Worm (Caenorhabditis elegans) whole organism, early embryonic: Measurements from ENCODE around the gene otub-3.
"Not testable (repeated sequence)": the region's sequence is repeated elsewhere in the genome, so short reads cannot be mapped to it uniquely, and the experiment has no call there.

Source experiments
- B0310.2 ChIP-seq: sonication (generic microtip); optimal IDR thresholded peaks from 2 replicates; lab custom pipeline; 2016; ENCODE audit warnings: mild to moderate bottlenecking, missing genetic modification characterization, missing compliant biosample characterization
- F13C5.2 ChIP-seq: sonication (generic microtip); optimal IDR thresholded peaks from 2 replicates; lab custom pipeline; 2017; ENCODE audit warnings: mild to moderate bottlenecking, missing genetic modification characterization, inconsistent platforms, missing compliant biosample characterization
- aly-1 ChIP-seq: sonication (generic microtip); optimal IDR thresholded peaks from 2 replicates; lab custom pipeline; 2016; ENCODE audit warnings: missing genetic modification characterization, missing compliant biosample characterization
- ama-1 ChIP-seq: fragments of 150-350 bp; optimal IDR thresholded peaks from 2 replicates; lab custom pipeline; 2014
- ceh-13 ChIP-seq: fragments of 200-800 bp; sonication (Bioruptor generic); optimal IDR thresholded peaks from 2 replicates; lab custom pipeline; 2018; ENCODE audit warnings: mild to moderate bottlenecking, missing genetic modification characterization, missing compliant biosample characterization
- ceh-36 ChIP-seq: sonication (generic microtip); optimal IDR thresholded peaks from 2 replicates; lab custom pipeline; 2016; ENCODE audit warnings: missing genetic modification characterization, inconsistent platforms, missing compliant biosample characterization
- ets-7 ChIP-seq: sonication (generic microtip); optimal IDR thresholded peaks from 2 replicates; lab custom pipeline; 2016; ENCODE audit warnings: missing genotype, missing genetic modification characterization, missing compliant biosample characterization
- flt-1 ChIP-seq: fragments of 200-800 bp; sonication (Bioruptor generic); IDR thresholded peaks from 2 replicates; pipeline ENCODE4 v1.3.6; 2022; ENCODE audit warnings: missing genetic modification characterization, missing compliant biosample characterization
- hmbx-1 ChIP-seq: sonication (generic microtip); optimal IDR thresholded peaks from 2 replicates; lab custom pipeline; 2016; ENCODE audit warnings: mild to moderate bottlenecking, missing genetic modification characterization, missing compliant biosample characterization
- hmg-4 ChIP-seq: fragments of 200-800 bp; sonication (Bioruptor generic); optimal IDR thresholded peaks from 2 replicates; lab custom pipeline; 2018; ENCODE audit warnings: mild to moderate bottlenecking, missing genetic modification characterization, missing compliant biosample characterization
- hnd-1 ChIP-seq: sonication (generic microtip); optimal IDR thresholded peaks from 2 replicates; lab custom pipeline; 2016; ENCODE audit warnings: missing genetic modification characterization, missing compliant biosample characterization
- pes-1 ChIP-seq: fragments of 200-800 bp; sonication (Bioruptor generic); IDR thresholded peaks from 2 replicates; pipeline ENCODE4 v1.3.6; 2022; ENCODE audit warnings: missing genetic modification reagents, missing genetic modification characterization, missing compliant biosample characterization
- scrt-1 ChIP-seq: fragments of 200-800 bp; sonication (Bioruptor generic); IDR thresholded peaks from 2 replicates; pipeline ENCODE4 v1.3.6; 2022; ENCODE audit warnings: missing genetic modification characterization, missing compliant biosample characterization
- sea-1 ChIP-seq: fragments of 200-800 bp; sonication (Bioruptor generic); conservative IDR thresholded peaks from 2 replicates; pipeline ENCODE4 v1.3.6; 2022; ENCODE audit warnings: missing genetic modification characterization, missing compliant biosample characterization
- tbx-11 ChIP-seq: fragments of 200-800 bp; sonication (Bioruptor generic); IDR thresholded peaks from 2 replicates; pipeline ENCODE4 v1.3.6; 2022; ENCODE audit warnings: missing genetic modification characterization, missing compliant biosample characterization
- tbx-37 ChIP-seq: fragments of 200-800 bp; sonication (Bioruptor generic); conservative IDR thresholded peaks from 2 replicates; pipeline ENCODE4 v1.3.6; 2022; ENCODE audit warnings: missing genetic modification reagents, missing genetic modification characterization, missing compliant biosample characterization
- tra-4 ChIP-seq: sonication (generic microtip); optimal IDR thresholded peaks from 2 replicates; lab custom pipeline; 2017; ENCODE audit warnings: missing genetic modification characterization, missing compliant biosample characterization

The otub-3 gene

DNA sequence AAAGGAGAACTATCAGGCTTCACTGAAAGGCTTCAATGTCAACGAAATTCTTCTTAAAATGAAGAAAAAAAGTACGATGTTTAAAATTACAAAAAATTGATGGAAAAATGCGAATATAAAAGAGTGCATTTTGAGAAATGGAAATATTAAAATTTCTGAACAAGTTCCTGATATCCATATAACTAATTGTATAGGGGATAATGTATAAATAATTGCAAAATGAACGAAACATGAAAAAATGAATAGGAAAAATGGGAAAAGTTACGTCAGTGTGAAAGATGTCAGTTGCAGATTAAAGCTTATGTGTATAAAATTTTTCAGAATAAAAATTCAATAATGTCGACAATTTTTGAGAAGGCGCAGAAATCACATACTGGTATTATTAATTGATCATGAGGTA, 19.9 kb upstream of the otub-3 start:
- TF ChIP-seq B0310.2 (tag; lab: Kevin White, UChicago), result no peak
- no peak for TF ChIP-seq aly-1 (tag; lab: Kevin White, UChicago)
- no peak for TF ChIP-seq ets-7 (tag; lab: Kevin White, UChicago)
- TF ChIP-seq flt-1 (GFP tag; lab: Robert Waterston, UW), result no peak
- TF ChIP-seq sea-1 (GFP tag; lab: Robert Waterston, UW), result no peak
- no peak for TF ChIP-seq ceh-36 (tag; lab: Kevin White, UChicago)
- TF ChIP-seq hmbx-1 (tag; lab: Kevin White, UChicago), result no peak
- no peak for TF ChIP-seq ama-1

DNA sequence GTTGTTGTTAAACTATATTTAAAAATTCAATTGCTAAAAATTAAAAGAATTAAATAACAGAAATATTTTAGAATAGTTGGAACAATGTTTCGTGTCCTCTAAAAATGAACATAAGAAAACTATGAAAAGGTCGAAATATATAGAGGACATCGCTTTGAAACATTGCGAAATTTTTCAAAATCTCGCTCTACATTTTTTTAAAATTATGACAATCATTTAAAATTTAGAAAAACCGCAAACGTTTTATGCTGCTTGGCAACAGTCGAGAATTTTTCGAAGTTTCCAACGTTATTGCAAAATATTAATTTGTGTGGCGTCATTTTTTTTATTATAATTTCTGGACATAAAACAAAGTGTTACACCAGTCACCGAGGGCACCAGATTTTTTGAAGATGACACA, 12.9 kb upstream of the otub-3 start, which contains the start of the genes parg-2 and ipla-5:
Gene parg-2, minus strand, starts transcription at position 101 of the 400 bp plus-strand sequence.
Gene ipla-5, plus strand, starts transcription at position 216 of the 400 bp plus-strand sequence.
- not testable (repeated sequence) for TF ChIP-seq pes-1 (GFP tag; lab: Robert Waterston, UW); hnd-1; hmg-4 (GFP tag; lab: Kevin White, UChicago)

DNA sequence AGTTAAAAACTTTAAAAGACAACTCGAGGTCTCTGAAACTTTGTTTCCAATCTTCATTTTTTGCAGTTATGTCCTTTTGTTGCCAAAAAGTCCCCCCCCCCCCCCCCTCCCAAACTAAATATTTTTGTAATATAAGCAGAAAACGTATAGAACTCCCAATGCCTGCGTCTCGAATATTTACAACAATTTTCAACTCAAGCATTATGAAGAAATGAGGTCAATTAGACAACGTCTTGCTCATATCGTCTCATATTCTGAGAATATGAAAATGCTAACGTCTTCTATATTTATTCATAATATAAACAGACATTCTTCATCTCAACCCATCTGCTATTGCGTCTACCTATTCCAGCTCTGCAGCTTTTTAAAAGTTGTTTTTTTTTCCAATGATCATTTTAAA, 9.8 kb upstream of the otub-3 start, which contains the start of gene H23L24.1:
Gene H23L24.1, plus strand, starts transcription at position 301 of the 400 bp plus-strand sequence.
- TF ChIP-seq hnd-1 (no peak), aly-1 (tag; lab: Kevin White, UChicago) (no peak), hmg-4 (GFP tag; lab: Kevin White, UChicago) (no peak), pes-1 (GFP tag; lab: Robert Waterston, UW) (no peak), F13C5.2 (tag; lab: Kevin White, UChicago) (no peak), ama-1 (no peak), scrt-1 (GFP tag; lab: Robert Waterston, UW) (no peak), hmbx-1 (tag; lab: Kevin White, UChicago) (no peak), B0310.2 (tag; lab: Kevin White, UChicago) (no peak), ceh-13 (GFP tag; lab: Kevin White, UChicago) (no peak), tbx-37 (GFP tag; lab: Robert Waterston, UW) (no peak), flt-1 (GFP tag; lab: Robert Waterston, UW) (no peak), sea-1 (GFP tag; lab: Robert Waterston, UW) (no peak), tbx-11 (GFP tag; lab: Robert Waterston, UW) (no peak)

DNA sequence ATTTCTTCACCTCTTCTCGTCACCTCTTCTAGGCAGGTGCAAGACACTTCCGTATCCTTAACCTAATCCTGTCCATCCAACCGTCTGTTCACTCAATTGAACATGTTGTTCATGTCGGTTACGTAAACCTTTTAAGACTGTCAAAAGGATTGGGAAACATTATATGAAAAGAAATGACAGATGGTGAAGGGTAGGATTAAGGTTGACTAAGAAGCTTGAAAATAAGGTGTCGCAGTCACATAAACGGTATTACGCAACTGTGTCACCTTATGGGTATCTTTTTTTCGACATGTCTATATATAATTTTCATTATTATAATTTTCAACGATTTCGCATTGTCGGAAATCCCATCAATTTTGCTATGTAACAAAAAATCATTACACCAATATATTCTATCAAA, 5.2 kb upstream of the otub-3 start:
- TF ChIP-seq flt-1 (GFP tag; lab: Robert Waterston, UW) (no peak), ceh-36 (tag; lab: Kevin White, UChicago) (no peak), ama-1 (no peak), pes-1 (GFP tag; lab: Robert Waterston, UW) (no peak), F13C5.2 (tag; lab: Kevin White, UChicago) (no peak), B0310.2 (tag; lab: Kevin White, UChicago) (no peak), ceh-13 (GFP tag; lab: Kevin White, UChicago) (no peak), tbx-37 (GFP tag; lab: Robert Waterston, UW) (no peak), hmg-4 (GFP tag; lab: Kevin White, UChicago) (no peak), hnd-1 (no peak), tra-4 (tag; lab: Kevin White, UChicago) (no peak), aly-1 (tag; lab: Kevin White, UChicago) (no peak), sea-1 (GFP tag; lab: Robert Waterston, UW) (no peak), ets-7 (tag; lab: Kevin White, UChicago) (no peak), hmbx-1 (tag; lab: Kevin White, UChicago) (no peak), scrt-1 (GFP tag; lab: Robert Waterston, UW) (no peak), tbx-11 (GFP tag; lab: Robert Waterston, UW) (no peak)

DNA sequence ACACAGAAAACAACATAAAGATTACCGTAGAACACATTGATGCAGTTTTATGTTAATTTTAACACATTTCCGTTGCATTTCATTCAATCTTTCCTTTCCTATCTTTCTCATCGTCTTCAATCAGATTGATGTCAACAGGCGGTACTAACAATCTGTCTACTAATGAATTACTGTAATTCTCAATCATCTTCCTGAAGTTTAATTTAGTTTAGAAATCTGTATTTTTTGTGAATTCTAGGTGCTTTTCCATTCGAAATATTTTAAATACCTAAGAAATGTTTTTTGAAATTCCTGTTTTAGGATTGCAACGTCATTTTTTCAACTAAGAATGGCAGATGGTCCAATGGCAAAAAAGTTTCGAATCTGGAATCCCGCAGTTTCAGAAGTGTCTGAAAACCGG, 4.3 kb upstream of the otub-3 start, which contains the start of gene F21D5.9:
Gene F21D5.9, plus strand, starts transcription at position 301 of the 400 bp plus-strand sequence.
- TF ChIP-seq F13C5.2 (tag; lab: Kevin White, UChicago) (no peak), ets-7 (tag; lab: Kevin White, UChicago) (no peak), ceh-13 (GFP tag; lab: Kevin White, UChicago) (no peak), flt-1 (GFP tag; lab: Robert Waterston, UW) (no peak), B0310.2 (tag; lab: Kevin White, UChicago) (no peak), tra-4 (tag; lab: Kevin White, UChicago) (no peak), tbx-37 (GFP tag; lab: Robert Waterston, UW) (no peak), ceh-36 (tag; lab: Kevin White, UChicago) (no peak), scrt-1 (GFP tag; lab: Robert Waterston, UW) (no peak), hnd-1 (no peak), ama-1 (no peak), hmbx-1 (tag; lab: Kevin White, UChicago) (no peak), aly-1 (tag; lab: Kevin White, UChicago) (no peak), hmg-4 (GFP tag; lab: Kevin White, UChicago) (no peak), pes-1 (GFP tag; lab: Robert Waterston, UW) (no peak)

DNA sequence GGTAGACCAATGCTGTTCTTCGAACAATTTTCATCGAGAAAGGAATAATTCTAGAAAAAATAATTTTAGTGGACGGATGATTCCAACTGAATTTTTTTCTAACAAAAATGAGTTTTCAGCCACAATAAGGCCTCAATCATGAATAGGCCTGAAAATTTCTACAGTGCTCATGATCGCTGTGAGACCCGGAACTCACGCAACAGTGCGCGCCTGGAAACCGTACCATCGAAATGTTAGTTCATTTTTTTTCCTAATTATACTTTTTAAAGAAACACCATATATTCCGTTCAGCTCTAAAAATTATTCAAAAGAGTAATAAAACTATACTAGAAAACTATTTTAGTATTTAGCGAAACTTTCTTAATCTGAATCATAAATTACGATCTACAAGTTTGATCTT, 3.1 kb upstream of the otub-3 start:
- TF ChIP-seq hmbx-1 (tag; lab: Kevin White, UChicago) (no peak), ceh-36 (tag; lab: Kevin White, UChicago) (no peak)

DNA sequence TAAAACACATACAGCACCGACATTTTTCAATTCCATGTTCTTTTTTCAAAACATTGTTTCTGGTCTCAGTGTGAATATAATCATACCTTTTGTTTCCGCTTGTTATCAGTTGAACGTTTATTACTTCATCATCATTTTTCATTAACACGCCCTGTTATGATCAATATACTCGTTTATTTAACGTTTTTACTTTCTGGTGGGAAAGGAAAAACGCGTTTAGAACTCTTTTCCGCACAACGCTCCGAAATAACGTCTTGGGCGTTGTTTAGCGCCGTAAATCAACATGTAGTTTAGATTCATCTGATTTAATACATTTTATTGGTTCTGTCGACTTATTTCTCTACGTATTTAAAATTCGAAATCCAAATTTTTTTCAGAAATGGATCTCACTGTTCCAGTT, 2.6 kb upstream of the otub-3 start, which contains the start of gene pgm-3:
Gene pgm-3, plus strand, starts transcription at position 378 of the 400 bp plus-strand sequence.
- TF ChIP-seq scrt-1 (GFP tag; lab: Robert Waterston, UW), result no peak
- no peak for TF ChIP-seq tbx-37 (GFP tag; lab: Robert Waterston, UW)
- no peak for TF ChIP-seq tbx-11 (GFP tag; lab: Robert Waterston, UW)
- TF ChIP-seq ceh-36 (tag; lab: Kevin White, UChicago), result no peak
- no peak for TF ChIP-seq ama-1
- TF ChIP-seq ceh-13 (GFP tag; lab: Kevin White, UChicago), result no peak
- TF ChIP-seq pes-1 (GFP tag; lab: Robert Waterston, UW), result no peak
- no peak for TF ChIP-seq sea-1 (GFP tag; lab: Robert Waterston, UW)
- no peak for TF ChIP-seq tra-4 (tag; lab: Kevin White, UChicago)
- no peak for TF ChIP-seq F13C5.2 (tag; lab: Kevin White, UChicago)
- TF ChIP-seq B0310.2 (tag; lab: Kevin White, UChicago), result no peak
- no peak for TF ChIP-seq aly-1 (tag; lab: Kevin White, UChicago)
- TF ChIP-seq hmg-4 (GFP tag; lab: Kevin White, UChicago), result no peak
- TF ChIP-seq hnd-1, result no peak
